Worm (Caenorhabditis elegans) whole organism, L1 larva: ENCODE measurements around the gene tbg-1.

Experiments
- efl-1 ChIP-seq, 4 experiments: fragments of 150-350 bp; optimal IDR thresholded peaks in 3 of 4; peaks in 1 of 4; 1 replicate in 1 of 4; 2 replicates in 3 of 4; lab custom pipeline; 2014; ENCODE audit warnings: missing biosample characterization in 2 of 4, missing genetic modification characterization in 2 of 4, missing genetic modification reagents in 2 of 4
- efl-3 ChIP-seq: fragments of 200-800 bp; sonication (Bioruptor generic); optimal IDR thresholded peaks from 2 replicates; lab custom pipeline; 2018; ENCODE audit warnings: mild to moderate bottlenecking, missing genetic modification characterization, missing compliant biosample characterization
- elt-3 ChIP-seq, 6 experiments: fragments of 150-350 bp in 1 of 6; sonication (generic microtip); optimal IDR thresholded peaks; 2 replicates each; lab custom pipeline; 2017 to 2018; ENCODE audit warnings: missing biosample characterization in 6 of 6, missing genetic modification characterization in 6 of 6, inconsistent platforms in 1 of 6
- fos-1 ChIP-seq: fragments of 150-350 bp; optimal IDR thresholded peaks from 2 replicates; lab custom pipeline; 2014; ENCODE audit warnings: missing biosample characterization, missing genetic modification characterization
- jun-1 ChIP-seq: fragments of 150-350 bp; optimal IDR thresholded peaks from 2 replicates; lab custom pipeline; 2014; ENCODE audit warnings: missing biosample characterization, missing genetic modification reagents, missing genetic modification characterization
- lin-35 ChIP-seq, 2 experiments: fragments of 150-350 bp; optimal IDR thresholded peaks; 2 replicates each; lab custom pipeline; 2014; ENCODE audit warnings: missing biosample characterization in 2 of 2, missing genetic modification characterization in 2 of 2, missing genetic modification reagents in 2 of 2
- lir-3 ChIP-seq: sonication (generic microtip); optimal IDR thresholded peaks from 2 replicates; lab custom pipeline; 2016; ENCODE audit warnings: mild to moderate bottlenecking, missing genetic modification characterization, moderate library complexity, missing compliant biosample characterization; ENCODE audit not compliant: poor library complexity
- nhr-47 ChIP-seq: sonication (generic microtip); optimal IDR thresholded peaks from 2 replicates; lab custom pipeline; 2016; ENCODE audit warnings: mild to moderate bottlenecking, missing genetic modification characterization, moderate library complexity, missing compliant biosample characterization
- skn-1 ChIP-seq: fragments of 150-350 bp; optimal IDR thresholded peaks from 2 replicates; lab custom pipeline; 2014; ENCODE audit warnings: missing biosample characterization, missing genetic modification characterization
- snpc-4 ChIP-seq: fragments of 150-350 bp; optimal IDR thresholded peaks from 2 replicates; lab custom pipeline; 2014; ENCODE audit warnings: missing biosample characterization, missing genetic modification characterization
- unc-130 ChIP-seq: fragments of 150-350 bp; optimal IDR thresholded peaks from 2 replicates; lab custom pipeline; 2017; ENCODE audit warnings: missing biosample characterization, missing genetic modification characterization, inconsistent platforms
- unc-62 ChIP-seq: fragments of 150-350 bp; optimal IDR thresholded peaks from 2 replicates; lab custom pipeline; 2014; ENCODE audit warnings: missing biosample characterization, missing genetic modification reagents, missing genetic modification characterization
- xbp-1 ChIP-seq: sonication (generic microtip); optimal IDR thresholded peaks from 2 replicates; lab custom pipeline; 2016; ENCODE audit warnings: missing genetic modification characterization, missing compliant biosample characterization

DNA sequence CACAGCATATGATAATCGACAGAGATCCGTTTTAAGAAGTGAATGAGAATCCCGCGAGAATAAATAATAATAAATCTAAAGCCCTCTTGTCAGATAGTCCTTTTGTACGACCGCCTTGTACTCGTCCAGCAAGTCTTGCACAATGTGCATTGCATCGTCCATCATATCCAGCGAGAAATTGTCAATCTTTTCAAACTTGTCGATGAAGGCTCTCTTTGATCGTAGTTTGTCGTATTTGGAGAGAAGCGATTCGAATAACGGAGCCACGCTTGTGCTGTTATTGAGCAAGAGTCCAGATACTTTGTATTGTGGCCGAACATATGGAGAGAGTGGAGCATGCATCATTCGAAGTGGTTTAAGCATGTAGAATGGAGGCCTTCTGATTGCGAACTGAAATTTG is 2.4 kb downstream of the tbg-1 start:
- TF ChIP-seq unc-62 (GFP tag; lab: Kevin White, UChicago) = no peak
- TF ChIP-seq fos-1 (tag; lab: Kevin White, UChicago) = no peak
- no peak for TF ChIP-seq skn-1 (tag; lab: Kevin White, UChicago)
- TF ChIP-seq efl-3 (GFP tag; lab: Kevin White, UChicago) = no peak
- no peak for TF ChIP-seq nhr-47 (tag; lab: Kevin White, UChicago)
- no peak for TF ChIP-seq unc-130
- no peak for TF ChIP-seq lir-3
- no peak for TF ChIP-seq jun-1 (tag; lab: Kevin White, UChicago)
- TF ChIP-seq snpc-4 (tag; lab: Kevin White, UChicago) = no peak
- no peak for TF ChIP-seq efl-1 (optimal IDR thresholded peaks at IDR 0.05; lab: Kevin White, UChicago)
- no peak for TF ChIP-seq efl-1 (GFP tag; optimal IDR thresholded peaks at IDR 0.05 in 1 of 2; lab: Kevin White, UChicago)
- TF ChIP-seq xbp-1 (tag; lab: Kevin White, UChicago) = no peak
- TF ChIP-seq lin-35 (GFP tag; optimal IDR thresholded peaks at IDR 0.05; lab: Kevin White, UChicago) = no peak
- TF ChIP-seq elt-3 (tag; optimal IDR thresholded peaks at IDR 0.05; lab: Kevin White, UChicago) = no peak
